Fruit fly (Drosophila melanogaster) whole organism, pupa: ENCODE data around the gene Cyp4ac3.

ENCODE experiments used
- CG10348 ChIP-seq: fragments of 200-800 bp; sonication (Bioruptor generic); IDR thresholded peaks from 2 replicates; pipeline ENCODE4 v1.3.6; 2022; ENCODE audit warnings: missing biosample characterization, missing genetic modification characterization
- CG12605 ChIP-seq: fragments of 200-800 bp; sonication (Bioruptor generic); IDR thresholded peaks from 2 replicates; pipeline ENCODE4 v1.3.6; 2022; ENCODE audit warnings: missing biosample characterization, missing genetic modification characterization
- CG13204 ChIP-seq: fragments of 200-800 bp; sonication (Bioruptor generic); optimal IDR thresholded peaks from 2 replicates; lab custom pipeline; 2018; ENCODE audit warnings: missing biosample characterization, mild to moderate bottlenecking, missing genetic modification characterization, moderate library complexity
- CG14655 ChIP-seq: fragments of 200-800 bp; sonication (Bioruptor generic); optimal IDR thresholded peaks from 3 replicates; lab custom pipeline; 2017; ENCODE audit warnings: mild to moderate bottlenecking, missing biosample characterization, missing genetic modification reagents, missing genetic modification characterization
- CG15710 ChIP-seq: fragments of 200-800 bp; sonication (Bioruptor generic); optimal IDR thresholded peaks from 2 replicates; lab custom pipeline; 2018; ENCODE audit warnings: missing biosample characterization, mild to moderate bottlenecking, missing genetic modification characterization, moderate library complexity
- CG17806 ChIP-seq: fragments of 200-800 bp; sonication (Bioruptor generic); optimal IDR thresholded peaks from 2 replicates; lab custom pipeline; 2018; ENCODE audit warnings: missing biosample characterization, mild to moderate bottlenecking, missing genetic modification characterization, moderate library complexity
- CG32121 ChIP-seq: fragments of 200-800 bp; sonication (Bioruptor generic); IDR thresholded peaks from 2 replicates; pipeline ENCODE4 v1.3.6; 2022; ENCODE audit warnings: missing biosample characterization, missing genetic modification characterization
- CG34367 ChIP-seq: fragments of 200-800 bp; sonication (Bioruptor generic); optimal IDR thresholded peaks from 2 replicates; lab custom pipeline; 2018; ENCODE audit warnings: missing biosample characterization, mild to moderate bottlenecking, missing genetic modification characterization
- CG4496 ChIP-seq: fragments of 200-800 bp; sonication (Bioruptor generic); IDR thresholded peaks from 3 replicates; pipeline ENCODE4 v1.3.6; 2022; ENCODE audit warnings: missing biosample characterization, missing genetic modification characterization
- CG8159 ChIP-seq: fragments of 200-800 bp; sonication (Bioruptor generic); optimal IDR thresholded peaks from 3 replicates; lab custom pipeline; 2018; ENCODE audit warnings: missing biosample characterization, mild to moderate bottlenecking, missing genetic modification characterization, moderate library complexity
- CG8301 ChIP-seq: fragments of 200-800 bp; sonication (Bioruptor generic); optimal IDR thresholded peaks from 2 replicates; lab custom pipeline; 2018; ENCODE audit warnings: missing biosample characterization, mild to moderate bottlenecking, missing genetic modification characterization
- CG9948 ChIP-seq: fragments of 200-800 bp; sonication (Bioruptor generic); optimal IDR thresholded peaks from 2 replicates; lab custom pipeline; 2018; ENCODE audit warnings: missing biosample characterization, mild to moderate bottlenecking, missing genetic modification characterization, moderate library complexity
- D1 ChIP-seq: fragments of 200-800 bp; sonication (Bioruptor generic); optimal IDR thresholded peaks from 2 replicates; lab custom pipeline; 2018; ENCODE audit warnings: missing biosample characterization, mild to moderate bottlenecking, missing genetic modification characterization, moderate library complexity
- EcR ChIP-seq: fragments of 200-800 bp; sonication (Bioruptor generic); optimal IDR thresholded peaks from 3 replicates; lab custom pipeline; 2019; ENCODE audit warnings: missing biosample characterization, missing genetic modification characterization, mild to moderate bottlenecking, moderate library complexity, missing genetic modification reagents
- Ets98B ChIP-seq: fragments of 200-800 bp; sonication (Bioruptor generic); IDR thresholded peaks from 2 replicates; pipeline ENCODE4 v1.3.6; 2022; ENCODE audit warnings: missing biosample characterization, missing genetic modification characterization
- Pif1A ChIP-seq: fragments of 200-800 bp; sonication (Bioruptor generic); optimal IDR thresholded peaks from 3 replicates; lab custom pipeline; 2016; ENCODE audit warnings: missing biosample characterization, missing genetic modification characterization
- Pif1B ChIP-seq: fragments of 200-800 bp; sonication (Bioruptor generic); optimal IDR thresholded peaks from 3 replicates; lab custom pipeline; 2016; ENCODE audit warnings: missing biosample characterization, missing genetic modification characterization
- Snoo ChIP-seq: fragments of 200-800 bp; sonication (Bioruptor generic); optimal IDR thresholded peaks from 3 replicates; lab custom pipeline; 2017; ENCODE audit warnings: missing biosample characterization, mild to moderate bottlenecking, missing genetic modification characterization, inconsistent platforms
- fd96Ca ChIP-seq: fragments of 200-800 bp; sonication (Bioruptor generic); IDR thresholded peaks from 3 replicates; pipeline ENCODE4 v1.3.6; 2022; ENCODE audit warnings: missing biosample characterization, missing genetic modification characterization
- gl ChIP-seq: fragments of 200-800 bp; sonication (Bioruptor generic); optimal IDR thresholded peaks from 2 replicates; lab custom pipeline; 2018; ENCODE audit warnings: missing biosample characterization, mild to moderate bottlenecking, missing genetic modification characterization
- rn ChIP-seq: fragments of 200-800 bp; sonication (Bioruptor generic); IDR thresholded peaks from 2 replicates; pipeline ENCODE4 v1.3.6; 2022; ENCODE audit warnings: missing biosample characterization, missing genetic modification characterization

The Cyp4ac3 gene

dm6 chr2L:5261223-5261984 is 6.9 kb upstream of the Cyp4ac3 start:
- TF ChIP-seq Snoo = peak; percentile 71
- peak; percentile 86 for TF ChIP-seq Pif1B (GFP tag; lab: Kevin White, UChicago)
- peak; percentile 90 for TF ChIP-seq CG8159
- TF ChIP-seq fd96Ca = peak; percentile 79
- TF ChIP-seq CG32121 (GFP tag; lab: Robert Waterston, UW) = peak; percentile 74
- TF ChIP-seq Pif1A (GFP tag; lab: Kevin White, UChicago) = peak; percentile 91
- peak; percentile 85 for TF ChIP-seq CG9948 (tag; lab: Kevin White, UChicago)
- peak; percentile 87 for TF ChIP-seq CG34367 (tag; lab: Kevin White, UChicago)
- peak; percentile 75 for TF ChIP-seq Ets98B (GFP tag; lab: Robert Waterston, UW)
- TF ChIP-seq CG13204 (GFP tag; lab: Kevin White, UChicago) = peak; percentile 66
- no peak for TF ChIP-seq CG10348 (GFP tag; lab: Robert Waterston, UW)
- peak; percentile 34 for TF ChIP-seq EcR (GFP tag; lab: Kevin White, UChicago)
- peak; percentile 87 for TF ChIP-seq gl
- peak; percentile 87 for TF ChIP-seq CG14655 (GFP tag; lab: Kevin White, UChicago)
- peak; percentile 91 for TF ChIP-seq CG17806 (tag; lab: Kevin White, UChicago)
- peak; percentile 81 for TF ChIP-seq CG15710 (tag; lab: Kevin White, UChicago)
- TF ChIP-seq CG8301 (tag; lab: Kevin White, UChicago) = peak; percentile 88
- TF ChIP-seq D1 (tag; lab: Kevin White, UChicago) = peak; percentile 63
- peak; percentile 48; the same call in 1 of the 2 replicates for TF ChIP-seq rn (GFP tag; lab: Robert Waterston, UW)
- TF ChIP-seq CG12605 = peak; percentile 68
- peak; percentile 87 for TF ChIP-seq CG4496
- TF ChIP-seq, all 21 proteins: peak for 20

DNA sequence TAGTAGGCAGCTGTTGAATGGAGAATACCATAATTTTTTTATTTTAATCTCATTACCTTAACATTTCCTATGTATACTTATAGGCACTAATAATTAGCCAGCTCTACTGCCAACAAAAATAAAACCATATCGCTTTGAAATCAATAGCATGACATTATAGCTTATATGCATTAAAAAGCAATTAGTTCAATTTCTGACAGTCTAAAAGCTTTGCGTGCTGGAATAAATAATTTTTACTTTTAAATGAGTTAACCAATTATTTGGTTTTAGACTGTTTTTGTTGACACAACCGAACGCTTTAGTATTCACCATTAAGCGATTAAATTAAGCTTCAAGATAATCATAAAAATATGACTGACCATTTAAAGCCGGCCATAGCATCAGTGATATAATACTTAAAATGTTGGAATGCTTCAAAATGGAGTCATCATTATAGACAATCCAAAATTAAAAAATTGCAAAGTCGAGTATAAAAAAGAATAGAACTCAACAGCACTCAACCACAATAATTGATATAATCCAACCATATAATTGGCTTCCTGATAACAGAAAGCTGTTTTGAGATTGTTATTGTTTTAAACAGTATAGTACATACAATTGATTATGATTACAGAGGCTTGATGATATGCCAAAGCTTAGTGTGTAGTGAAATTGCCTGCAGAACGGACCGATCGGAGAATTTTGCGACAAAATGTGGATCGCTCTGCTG is 4.8 kb upstream of the Cyp4ac3 start, which contains the start of gene Cyp4ac1:
Cyp4ac1 (plus strand) TSS at position 659 of the 709 bp plus-strand sequence.
- TF ChIP-seq CG17806 (tag; lab: Kevin White, UChicago) = no peak
- no peak for TF ChIP-seq CG12605
- TF ChIP-seq CG13204 (GFP tag; lab: Kevin White, UChicago) = no peak
- TF ChIP-seq fd96Ca = no peak

DNA sequence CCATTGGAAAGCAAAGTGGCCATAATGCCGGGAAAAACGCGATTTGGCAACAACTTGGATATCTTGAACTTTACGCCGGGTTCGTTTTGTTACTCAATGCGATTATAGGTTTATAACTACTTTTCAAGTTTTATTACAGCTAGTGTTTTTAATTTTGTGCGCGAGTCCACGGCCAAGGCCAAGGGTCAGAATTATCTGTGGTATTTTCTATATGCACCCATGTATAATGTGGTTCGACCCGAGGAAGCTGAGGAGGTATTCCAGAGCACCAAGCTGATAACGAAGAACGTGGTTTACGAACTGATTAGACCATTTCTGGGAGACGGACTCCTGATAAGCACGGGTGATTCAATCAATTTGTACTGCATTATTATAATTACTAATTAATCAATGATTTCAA is 4.1 kb upstream of the Cyp4ac3 start:
- TF ChIP-seq CG8159 = no peak
- no peak for TF ChIP-seq CG34367 (tag; lab: Kevin White, UChicago)

DNA sequence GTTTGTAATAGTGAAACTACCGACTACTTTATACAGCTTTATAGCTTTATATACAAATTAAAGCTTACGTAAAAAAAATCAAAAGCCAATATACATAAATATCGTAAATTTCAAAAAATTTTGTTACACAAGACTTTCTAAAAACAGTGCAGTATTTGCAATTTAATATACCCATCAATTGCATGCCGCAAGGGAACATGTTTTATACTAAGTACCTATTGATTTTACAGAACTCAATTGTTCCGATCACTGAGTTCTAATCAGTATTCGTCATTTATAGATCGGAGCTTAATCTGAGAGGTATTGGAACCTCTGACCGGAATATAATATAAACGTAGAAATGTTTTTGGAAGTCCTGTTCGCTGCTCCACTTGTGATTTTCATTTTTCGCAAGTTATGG is 2.2 kb upstream of the Cyp4ac3 start, which contains the start of gene Cyp4ac2:
Cyp4ac2 (plus strand) TSS at position 301 of the 400 bp plus-strand sequence.
- TF ChIP-seq CG13204 (GFP tag; lab: Kevin White, UChicago) (no peak), CG8159 (no peak), D1 (tag; lab: Kevin White, UChicago) (no peak), CG32121 (GFP tag; lab: Robert Waterston, UW) (no peak), Ets98B (GFP tag; lab: Robert Waterston, UW) (no peak), Pif1B (GFP tag; lab: Kevin White, UChicago) (no peak), CG9948 (tag; lab: Kevin White, UChicago) (no peak), gl (no peak), fd96Ca (no peak), Snoo (no peak), EcR (GFP tag; lab: Kevin White, UChicago) (no peak), CG10348 (GFP tag; lab: Robert Waterston, UW) (no peak), CG15710 (tag; lab: Kevin White, UChicago) (no peak), CG14655 (GFP tag; lab: Kevin White, UChicago) (no peak), CG17806 (tag; lab: Kevin White, UChicago) (no peak), Pif1A (GFP tag; lab: Kevin White, UChicago) (no peak), rn (GFP tag; lab: Robert Waterston, UW) (no peak), CG34367 (tag; lab: Kevin White, UChicago) (no peak), CG12605 (no peak), CG4496 (no peak)

DNA sequence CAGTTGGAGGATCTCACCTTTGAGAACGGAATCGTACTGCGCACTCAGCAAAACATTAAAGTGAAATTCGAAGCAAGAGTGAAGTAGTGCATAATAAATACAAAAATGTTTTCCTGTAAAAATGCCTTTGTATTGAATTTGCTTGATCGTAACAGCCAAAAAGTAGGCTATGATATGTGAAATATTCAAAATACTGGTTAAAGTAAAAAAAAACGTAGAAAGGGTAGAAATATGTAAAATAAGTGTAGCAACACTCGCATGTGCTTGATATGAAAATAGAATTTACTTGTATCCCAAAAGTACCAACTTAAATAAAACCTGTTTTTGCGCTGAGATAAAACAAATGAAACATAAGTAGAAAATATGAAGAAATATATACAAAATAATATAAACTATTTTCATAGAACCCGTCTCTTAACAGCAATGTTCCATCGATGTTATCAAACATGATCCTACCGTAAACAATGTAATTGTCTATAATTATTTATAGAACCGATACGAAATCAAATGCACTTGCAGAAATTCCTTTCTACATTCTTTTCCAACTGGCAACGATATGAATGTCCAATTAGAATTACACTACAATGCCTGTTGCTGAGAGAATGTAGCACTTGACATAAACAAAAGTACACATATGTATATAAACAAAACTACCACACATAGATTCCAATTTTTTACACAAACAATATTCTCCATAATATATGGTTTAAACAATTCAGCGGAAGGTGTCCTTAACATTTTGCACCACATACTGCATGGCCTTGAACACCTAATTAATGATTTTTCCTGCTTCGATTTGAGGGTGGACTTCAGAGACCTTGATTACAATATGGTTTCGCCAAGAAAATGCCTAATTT is 2.1 kb downstream of the Cyp4ac3 start:
- TF ChIP-seq CG14655 (GFP tag; lab: Kevin White, UChicago) (no peak), CG17806 (tag; lab: Kevin White, UChicago) (peak; percentile 33), Ets98B (GFP tag; lab: Robert Waterston, UW) (no peak), CG9948 (tag; lab: Kevin White, UChicago) (peak; percentile 18), Snoo (no peak), CG8301 (tag; lab: Kevin White, UChicago) (peak; percentile 40), CG4496 (no peak), rn (GFP tag; lab: Robert Waterston, UW) (no peak), CG8159 (no peak), fd96Ca (no peak), gl (no peak), CG10348 (GFP tag; lab: Robert Waterston, UW) (no peak), CG32121 (GFP tag; lab: Robert Waterston, UW) (no peak), CG34367 (tag; lab: Kevin White, UChicago) (peak; percentile 8), D1 (tag; lab: Kevin White, UChicago) (no peak), Pif1B (GFP tag; lab: Kevin White, UChicago) (peak; percentile 28), EcR (GFP tag; lab: Kevin White, UChicago) (no peak), Pif1A (GFP tag; lab: Kevin White, UChicago) (no peak), CG12605 (no peak), CG15710 (tag; lab: Kevin White, UChicago) (no peak), CG13204 (GFP tag; lab: Kevin White, UChicago) (no peak)
